Fruit fly (Drosophila melanogaster) whole organism, prepupa: ENCODE results near the gene His2Av.
A peak's percentile ranks its signal among the peaks of the same experiment; 100 is the strongest.

Experiments
- Blimp-1 ChIP-seq: fragments of 200-800 bp; sonication (Bioruptor generic); optimal IDR thresholded peaks from 3 replicates; lab custom pipeline; 2017; ENCODE audit warnings: missing biosample characterization, missing genetic modification characterization, mild to moderate bottlenecking, moderate library complexity, missing genetic modification reagents
- CG10631 ChIP-seq: fragments of 200-800 bp; sonication (Bioruptor generic); optimal IDR thresholded peaks from 2 replicates; lab custom pipeline; 2016; ENCODE audit warnings: missing biosample characterization, missing genetic modification characterization
- CG10669 ChIP-seq: fragments of 200-800 bp; sonication (Bioruptor generic); optimal IDR thresholded peaks from 3 replicates; lab custom pipeline; 2018; ENCODE audit warnings: missing biosample characterization, mild to moderate bottlenecking, missing genetic modification characterization, moderate library complexity
- CG11294 ChIP-seq: fragments of 200-800 bp; sonication (Bioruptor generic); IDR thresholded peaks from 2 replicates; pipeline ENCODE4 v1.3.6; 2022; ENCODE audit warnings: missing biosample characterization, missing genetic modification characterization
- CG11902 ChIP-seq: fragments of 200-800 bp; sonication (Bioruptor generic); optimal IDR thresholded peaks from 3 replicates; lab custom pipeline; 2016; ENCODE audit warnings: missing biosample characterization, missing genetic modification characterization
- CG15336 ChIP-seq: fragments of 200-800 bp; sonication (Bioruptor generic); IDR thresholded peaks from 2 replicates; pipeline ENCODE4 v1.3.6; 2022; ENCODE audit warnings: missing biosample characterization, missing genetic modification characterization
- CG16779 ChIP-seq: fragments of 200-800 bp; sonication (Bioruptor generic); optimal IDR thresholded peaks from 3 replicates; lab custom pipeline; 2017; ENCODE audit warnings: missing biosample characterization, mild to moderate bottlenecking, missing genetic modification characterization
- CG3032 ChIP-seq: fragments of 200-800 bp; optimal IDR thresholded peaks from 2 replicates; lab custom pipeline; 2019; ENCODE audit warnings: missing biosample characterization, mild to moderate bottlenecking, missing genetic modification characterization, moderate library complexity
- CG34406 ChIP-seq: fragments of 200-800 bp; sonication (Bioruptor generic); optimal IDR thresholded peaks from 3 replicates; lab custom pipeline; 2016; ENCODE audit warnings: missing biosample characterization, missing genetic modification characterization
- CG4318 ChIP-seq: fragments of 200-800 bp; sonication (Bioruptor generic); optimal IDR thresholded peaks from 3 replicates; lab custom pipeline; 2017; ENCODE audit warnings: missing biosample characterization, mild to moderate bottlenecking, missing genetic modification characterization
- CG6163 ChIP-seq: fragments of 200-800 bp; sonication (Bioruptor generic); IDR thresholded peaks from 3 replicates; pipeline ENCODE4 v1.3.6; 2022; ENCODE audit warnings: missing biosample characterization, missing genetic modification characterization
- CG6792 ChIP-seq: fragments of 200-800 bp; sonication (Bioruptor generic); optimal IDR thresholded peaks from 3 replicates; lab custom pipeline; 2016; ENCODE audit warnings: missing biosample characterization, missing genetic modification characterization
- CG6808 ChIP-seq: fragments of 200-800 bp; sonication (Bioruptor generic); optimal IDR thresholded peaks from 3 replicates; lab custom pipeline; 2017; ENCODE audit warnings: missing biosample characterization, missing genetic modification characterization, mild to moderate bottlenecking, moderate library complexity, missing genetic modification reagents
- CG8119 ChIP-seq: fragments of 200-800 bp; sonication (Bioruptor generic); IDR thresholded peaks from 3 replicates; pipeline ENCODE4 v1.3.6; 2022; ENCODE audit warnings: missing biosample characterization, missing genetic modification characterization
- CG8632 ChIP-seq: fragments of 200-800 bp; sonication (Bioruptor generic); optimal IDR thresholded peaks from 3 replicates; lab custom pipeline; 2016; ENCODE audit warnings: missing biosample characterization, missing genetic modification characterization
- CG9139 ChIP-seq: fragments of 200-800 bp; sonication (Bioruptor generic); optimal IDR thresholded peaks from 3 replicates; lab custom pipeline; 2017; ENCODE audit warnings: missing biosample characterization, mild to moderate bottlenecking, missing genetic modification characterization
- Eip75B ChIP-seq: fragments of 200-800 bp; sonication (Bioruptor generic); optimal IDR thresholded peaks from 3 replicates; lab custom pipeline; 2016; ENCODE audit warnings: missing biosample characterization, missing genetic modification characterization
- Eip78C ChIP-seq: fragments of 200-800 bp; sonication (Bioruptor generic); peaks from one replicate; lab custom pipeline; 2016; ENCODE audit warnings: missing biosample characterization, missing genetic modification characterization
- Gug ChIP-seq: fragments of 200-800 bp; sonication (Bioruptor generic); IDR thresholded peaks from 2 replicates; pipeline ENCODE4 v1.3.6; 2022; ENCODE audit warnings: missing biosample characterization, missing genetic modification characterization
- Hr38 ChIP-seq: sonication (Bioruptor generic); optimal IDR thresholded peaks from 2 replicates; lab custom pipeline; 2016; ENCODE audit warnings: missing biosample characterization, missing genetic modification characterization
- Hr4 ChIP-seq: fragments of 200-800 bp; sonication (Bioruptor generic); optimal IDR thresholded peaks from 3 replicates; lab custom pipeline; 2016; ENCODE audit warnings: missing biosample characterization, missing genetic modification characterization
- Lpt ChIP-seq: fragments of 200-800 bp; sonication (Bioruptor generic); optimal IDR thresholded peaks from 3 replicates; lab custom pipeline; 2016; ENCODE audit warnings: missing biosample characterization, missing genetic modification characterization
- Met ChIP-seq: fragments of 200-800 bp; sonication (Bioruptor generic); optimal IDR thresholded peaks from 3 replicates; lab custom pipeline; 2016; ENCODE audit warnings: missing biosample characterization, missing genetic modification characterization
- OdsH ChIP-seq: fragments of 200-800 bp; sonication (Bioruptor generic); optimal IDR thresholded peaks from 3 replicates; lab custom pipeline; 2016; ENCODE audit warnings: missing biosample characterization, missing genetic modification characterization
- Smox ChIP-seq: fragments of 200-800 bp; sonication (Bioruptor generic); optimal IDR thresholded peaks from 3 replicates; lab custom pipeline; 2016; ENCODE audit warnings: missing biosample characterization, missing genetic modification characterization
- Sox102F ChIP-seq: fragments of 200-800 bp; sonication (Bioruptor generic); optimal IDR thresholded peaks from 2 replicates; lab custom pipeline; 2016; ENCODE audit warnings: missing biosample characterization, mild to moderate bottlenecking, missing genetic modification characterization
- Sox14 ChIP-seq: fragments of 200-800 bp; sonication (Bioruptor generic); optimal IDR thresholded peaks from 3 replicates; lab custom pipeline; 2016; ENCODE audit warnings: missing biosample characterization, missing genetic modification characterization
- Sox15 ChIP-seq: fragments of 200-800 bp; sonication (Bioruptor generic); optimal IDR thresholded peaks from 3 replicates; lab custom pipeline; 2016; ENCODE audit warnings: missing biosample characterization, missing genetic modification characterization
- acj6 ChIP-seq: fragments of 200-800 bp; sonication (Bioruptor generic); optimal IDR thresholded peaks from 3 replicates; lab custom pipeline; 2016; ENCODE audit warnings: missing biosample characterization, missing genetic modification characterization
- cyc ChIP-seq: fragments of 200-800 bp; sonication (Bioruptor generic); optimal IDR thresholded peaks from 3 replicates; lab custom pipeline; 2016; ENCODE audit warnings: missing biosample characterization, missing genetic modification characterization
- dac ChIP-seq: fragments of 200-800 bp; sonication (Bioruptor generic); optimal IDR thresholded peaks from 2 replicates; lab custom pipeline; 2017; ENCODE audit warnings: missing biosample characterization, mild to moderate bottlenecking, missing genetic modification characterization
- dsx ChIP-seq: fragments of 200-800 bp; optimal IDR thresholded peaks from 3 replicates; lab custom pipeline; 2019; ENCODE audit warnings: missing biosample characterization, mild to moderate bottlenecking, missing genetic modification characterization, moderate library complexity; ENCODE audit not compliant: poor library complexity, severe bottlenecking
- eg ChIP-seq: fragments of 200-800 bp; sonication (Bioruptor generic); IDR thresholded peaks from 3 replicates; pipeline ENCODE4 v1.3.6; 2022; ENCODE audit warnings: missing biosample characterization, missing genetic modification characterization
- fd59A ChIP-seq: fragments of 200-800 bp; sonication (Bioruptor generic); optimal IDR thresholded peaks from 2 replicates; lab custom pipeline; 2017; ENCODE audit warnings: missing biosample characterization, mild to moderate bottlenecking, missing genetic modification characterization, missing genetic modification reagents
- fd85E ChIP-seq: fragments of 200-800 bp; sonication (Bioruptor generic); optimal IDR thresholded peaks from 3 replicates; lab custom pipeline; 2016; ENCODE audit warnings: missing biosample characterization, missing genetic modification characterization
- fkh ChIP-seq: fragments of 200-800 bp; sonication (Bioruptor generic); optimal IDR thresholded peaks from 3 replicates; lab custom pipeline; 2017; ENCODE audit warnings: missing biosample characterization, mild to moderate bottlenecking, missing genetic modification characterization, moderate library complexity
- net ChIP-seq: fragments of 200-800 bp; sonication (Bioruptor generic); optimal IDR thresholded peaks from 3 replicates; lab custom pipeline; 2016; ENCODE audit warnings: missing biosample characterization, missing genetic modification characterization
- pdm3 ChIP-seq: fragments of 200-800 bp; sonication (Bioruptor generic); optimal IDR thresholded peaks from 3 replicates; lab custom pipeline; 2016; ENCODE audit warnings: missing biosample characterization, missing genetic modification characterization
- ss ChIP-seq, 2 experiments: fragments of 200-800 bp; sonication (Bioruptor generic); optimal IDR thresholded peaks; 2 replicates in 1 of 2; 3 replicates in 1 of 2; lab custom pipeline; 2017 to 2018; ENCODE audit warnings: mild to moderate bottlenecking in 2 of 2, missing biosample characterization in 2 of 2, missing genetic modification characterization in 2 of 2, moderate library complexity in 1 of 2
- topi ChIP-seq: fragments of 200-800 bp; sonication (Bioruptor generic); optimal IDR thresholded peaks from 3 replicates; lab custom pipeline; 2016; ENCODE audit warnings: missing biosample characterization, missing genetic modification characterization
- vri ChIP-seq: fragments of 200-800 bp; sonication (Bioruptor generic); optimal IDR thresholded peaks from 3 replicates; lab custom pipeline; 2016; ENCODE audit warnings: missing biosample characterization, mild to moderate bottlenecking, missing genetic modification characterization

His2Av gene

dm6 chr3R:26886283-26886689 is 19.6 kb downstream of the His2Av start (continued):
- TF ChIP-seq fd85E (GFP tag; lab: Kevin White, UChicago) (no peak), acj6 (GFP tag; lab: Kevin White, UChicago) (peak; percentile 78), ss (GFP tag; optimal IDR thresholded peaks at IDR 0.05; lab: Kevin White, UChicago) (peak; percentile 71 to 76), Sox15 (GFP tag; lab: Kevin White, UChicago) (no peak), dsx (GFP tag; lab: Kevin White, UChicago) (peak; percentile 83), CG4318 (GFP tag; lab: Kevin White, UChicago) (peak; percentile 53), eg (GFP tag; lab: Robert Waterston, UW) (peak; percentile 69), CG9139 (peak; percentile 68), OdsH (GFP tag; lab: Kevin White, UChicago) (peak; percentile 74), vri (peak; percentile 47), Hr38 (no peak), CG8632 (GFP tag; lab: Kevin White, UChicago) (peak; percentile 59), net (GFP tag; lab: Kevin White, UChicago) (peak; percentile 67), dac (GFP tag; lab: Kevin White, UChicago) (peak; percentile 36), Sox14 (GFP tag; lab: Kevin White, UChicago) (peak; percentile 68), CG6808 (GFP tag; lab: Kevin White, UChicago) (peak; percentile 88), CG3032 (tag; lab: Kevin White, UChicago) (peak; percentile 76), fd59A (peak; percentile 66), Eip75B (GFP tag; lab: Kevin White, UChicago) (peak; percentile 38), topi (GFP tag; lab: Kevin White, UChicago) (peak; percentile 27), fkh (peak; percentile 71), CG10631 (GFP tag; lab: Kevin White, UChicago) (peak; percentile 84), Sox102F (GFP tag; lab: Kevin White, UChicago) (peak; percentile 50), CG16779 (tag; lab: Kevin White, UChicago) (peak; percentile 65), CG11294 (GFP tag; lab: Robert Waterston, UW) (peak; percentile 40; the same call in 1 of the 2 replicates), Lpt (GFP tag; lab: Kevin White, UChicago) (peak; percentile 76), pdm3 (GFP tag; lab: Kevin White, UChicago) (peak; percentile 56), cyc (GFP tag; lab: Kevin White, UChicago) (peak; percentile 5), CG15336 (peak; percentile 87), Blimp-1 (GFP tag; lab: Kevin White, UChicago) (no peak), CG11902 (GFP tag; lab: Kevin White, UChicago) (peak; percentile 13), Gug (GFP tag; lab: Robert Waterston, UW) (peak; percentile 67), CG34406 (GFP tag; lab: Kevin White, UChicago) (peak; percentile 65), CG6792 (GFP tag; lab: Kevin White, UChicago) (peak; percentile 64), Met (GFP tag; lab: Kevin White, UChicago) (peak; percentile 41), CG10669 (GFP tag; lab: Kevin White, UChicago) (peak; percentile 75), Smox (GFP tag; lab: Kevin White, UChicago) (peak; percentile 46), CG8119 (GFP tag; lab: Robert Waterston, UW) (peak; percentile 88), Hr4 (GFP tag; lab: Kevin White, UChicago) (peak; percentile 30)

dm6 chr3R:26887155-26887554 is 20.4 kb downstream of the His2Av start:
- TF ChIP-seq Eip78C (GFP tag; lab: Kevin White, UChicago) (peak; percentile 31), CG6163 (GFP tag; lab: Robert Waterston, UW) (no peak)
